Fruit fly (Drosophila melanogaster) whole organism, pupa: ENCODE data around the gene CG33235.

Source experiments
- CG12605 ChIP-seq: fragments of 200-800 bp; sonication (Bioruptor generic); IDR thresholded peaks from 2 replicates; pipeline ENCODE4 v1.3.6; 2022; ENCODE audit warnings: missing biosample characterization, missing genetic modification characterization
- CG13204 ChIP-seq: fragments of 200-800 bp; sonication (Bioruptor generic); optimal IDR thresholded peaks from 2 replicates; lab custom pipeline; 2018; ENCODE audit warnings: missing biosample characterization, mild to moderate bottlenecking, missing genetic modification characterization, moderate library complexity
- CG15710 ChIP-seq: fragments of 200-800 bp; sonication (Bioruptor generic); optimal IDR thresholded peaks from 2 replicates; lab custom pipeline; 2018; ENCODE audit warnings: missing biosample characterization, mild to moderate bottlenecking, missing genetic modification characterization, moderate library complexity
- CG32121 ChIP-seq: fragments of 200-800 bp; sonication (Bioruptor generic); IDR thresholded peaks from 2 replicates; pipeline ENCODE4 v1.3.6; 2022; ENCODE audit warnings: missing biosample characterization, missing genetic modification characterization
- CG8159 ChIP-seq: fragments of 200-800 bp; sonication (Bioruptor generic); optimal IDR thresholded peaks from 3 replicates; lab custom pipeline; 2018; ENCODE audit warnings: missing biosample characterization, mild to moderate bottlenecking, missing genetic modification characterization, moderate library complexity
- CG8301 ChIP-seq: fragments of 200-800 bp; sonication (Bioruptor generic); optimal IDR thresholded peaks from 2 replicates; lab custom pipeline; 2018; ENCODE audit warnings: missing biosample characterization, mild to moderate bottlenecking, missing genetic modification characterization
- CG9948 ChIP-seq: fragments of 200-800 bp; sonication (Bioruptor generic); optimal IDR thresholded peaks from 2 replicates; lab custom pipeline; 2018; ENCODE audit warnings: missing biosample characterization, mild to moderate bottlenecking, missing genetic modification characterization, moderate library complexity
- D1 ChIP-seq: fragments of 200-800 bp; sonication (Bioruptor generic); optimal IDR thresholded peaks from 2 replicates; lab custom pipeline; 2018; ENCODE audit warnings: missing biosample characterization, mild to moderate bottlenecking, missing genetic modification characterization, moderate library complexity
- EcR ChIP-seq: fragments of 200-800 bp; sonication (Bioruptor generic); optimal IDR thresholded peaks from 3 replicates; lab custom pipeline; 2019; ENCODE audit warnings: missing biosample characterization, missing genetic modification characterization, mild to moderate bottlenecking, moderate library complexity, missing genetic modification reagents
- Pif1A ChIP-seq: fragments of 200-800 bp; sonication (Bioruptor generic); optimal IDR thresholded peaks from 3 replicates; lab custom pipeline; 2016; ENCODE audit warnings: missing biosample characterization, missing genetic modification characterization
- Pif1B ChIP-seq: fragments of 200-800 bp; sonication (Bioruptor generic); optimal IDR thresholded peaks from 3 replicates; lab custom pipeline; 2016; ENCODE audit warnings: missing biosample characterization, missing genetic modification characterization
- Snoo ChIP-seq: fragments of 200-800 bp; sonication (Bioruptor generic); optimal IDR thresholded peaks from 3 replicates; lab custom pipeline; 2017; ENCODE audit warnings: missing biosample characterization, mild to moderate bottlenecking, missing genetic modification characterization, inconsistent platforms
- fd96Ca ChIP-seq: fragments of 200-800 bp; sonication (Bioruptor generic); IDR thresholded peaks from 3 replicates; pipeline ENCODE4 v1.3.6; 2022; ENCODE audit warnings: missing biosample characterization, missing genetic modification characterization
- rn ChIP-seq: fragments of 200-800 bp; sonication (Bioruptor generic); IDR thresholded peaks from 2 replicates; pipeline ENCODE4 v1.3.6; 2022; ENCODE audit warnings: missing biosample characterization, missing genetic modification characterization

DNA sequence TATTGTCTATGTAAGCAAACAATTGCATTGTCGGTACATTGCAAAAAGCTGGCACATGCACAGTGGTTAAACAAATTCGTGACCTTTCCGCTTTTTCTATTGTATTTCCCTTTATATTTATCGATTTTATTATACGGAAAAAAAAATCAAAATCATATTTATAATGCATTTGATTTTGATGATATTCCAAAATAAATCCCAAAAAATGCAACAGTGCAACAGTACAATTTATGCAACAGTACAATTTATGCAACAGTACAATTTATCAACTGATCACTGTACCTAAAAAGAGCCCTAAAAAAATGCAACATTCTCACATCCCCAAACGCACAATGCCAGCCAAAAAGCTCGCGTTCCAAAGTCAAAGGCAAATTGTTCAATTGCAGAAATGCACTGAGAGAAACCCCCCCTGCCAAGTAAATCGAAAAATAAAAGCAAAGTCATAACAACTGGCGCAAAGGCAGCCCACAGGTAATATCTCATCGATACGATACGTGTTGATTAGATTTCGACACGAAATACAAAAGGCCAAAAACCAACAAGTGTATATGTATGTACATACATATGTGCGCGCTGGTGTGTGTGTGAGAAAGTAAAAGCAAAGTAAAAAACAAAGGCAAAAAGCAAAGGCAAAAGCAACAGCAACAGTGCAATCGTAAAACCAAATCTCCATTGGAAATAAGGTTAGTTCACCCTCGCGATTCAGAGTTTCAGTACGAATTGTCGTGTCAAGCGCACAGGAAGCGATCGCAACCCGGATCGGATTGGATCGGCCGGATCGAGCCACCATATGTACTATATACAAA lies 49.3 kb downstream of the CG33235 start, which contains the start of gene Sk1:
- TF ChIP-seq CG8301 (no peak), EcR (GFP tag; lab: Kevin White, UChicago) (no peak), CG32121 (GFP tag; lab: Robert Waterston, UW) (no peak; the same call in 1 of the 2 replicates), Snoo (peak; percentile 19), CG9948 (tag; lab: Kevin White, UChicago) (no peak), Pif1A (GFP tag; lab: Kevin White, UChicago) (no peak), fd96Ca (GFP tag; lab: Robert Waterston, UW) (no peak), D1 (tag; lab: Kevin White, UChicago) (no peak), CG8159 (tag; lab: Kevin White, UChicago) (no peak), Pif1B (GFP tag; lab: Kevin White, UChicago) (no peak), CG12605 (GFP tag; lab: Robert Waterston, UW) (no peak), CG15710 (tag; lab: Kevin White, UChicago) (no peak), CG13204 (GFP tag; lab: Kevin White, UChicago) (no peak), rn (GFP tag; lab: Robert Waterston, UW) (no peak)
